Fruit fly (Drosophila melanogaster): ENCODE results near the gene CG10973.
A peak's percentile ranks its signal among the peaks of the same experiment; 100 is the strongest.

CG10973 gene

dm6 chr3L:12754769-12755189 lies at the start of gene CG10973, which contains the start of gene Vps13D (continued):
- no peak for TF ChIP-seq Gsc (GFP tag; IDR thresholded peaks at IDR 0.05)
- peak in 1 of 2 experiments; percentile 61 for TF ChIP-seq tll (GFP tag; optimal IDR thresholded peaks at IDR 0.05)
- no peak for TF ChIP-seq CG7372 (GFP tag; IDR thresholded peaks at IDR 0.05)
- no peak for TF ChIP-seq fu2 (GFP tag; optimal IDR thresholded peaks at IDR 0.05)
- no peak for TF ChIP-seq Tbp (GFP tag; optimal IDR thresholded peaks at IDR 0.05)
- peak; percentile 1 for TF ChIP-seq kay (GFP tag; optimal IDR thresholded peaks at IDR 0.05)
- TF ChIP-seq CG9876 (GFP tag; optimal IDR thresholded peaks at IDR 0.05) = no peak
- TF ChIP-seq abd-A (tag; optimal IDR thresholded peaks at IDR 0.05) = no peak
- peak; percentile 84 for TF ChIP-seq pzg (GFP tag; optimal IDR thresholded peaks at IDR 0.05)
- peak; percentile 64 for TF ChIP-seq CG7963 (GFP tag; IDR thresholded peaks at IDR 0.05; ENCODE audit: partially characterized antibody)
- peak; percentile 68 for TF ChIP-seq dmrt11E (tag; optimal IDR thresholded peaks at IDR 0.05)
- peak; percentile 32 for TF ChIP-seq Six4 (GFP tag; optimal IDR thresholded peaks at IDR 0.05)
- no peak for TF ChIP-seq CG9215 (GFP tag; IDR thresholded peaks at IDR 0.05)
- TF ChIP-seq crol (GFP tag; IDR thresholded peaks at IDR 0.05) = no peak
- no peak for TF ChIP-seq CG10543 (GFP tag; optimal IDR thresholded peaks at IDR 0.05)
- TF ChIP-seq her (GFP tag; optimal IDR thresholded peaks at IDR 0.05) = no peak
- TF ChIP-seq Lim3 (GFP tag; IDR thresholded peaks at IDR 0.05) = no peak
- TF ChIP-seq Dad (GFP tag; optimal IDR thresholded peaks at IDR 0.05) = no peak
- no peak for TF ChIP-seq CG1529 (GFP tag; optimal IDR thresholded peaks at IDR 0.05)
- no peak for TF ChIP-seq CG17361 (GFP tag; IDR thresholded peaks at IDR 0.05)
- TF ChIP-seq CG5953 (GFP tag; IDR thresholded peaks at IDR 0.05) = peak; percentile 48; the same call in 1 of the 2 replicates
- peak; percentile 47 for TF ChIP-seq mam (GFP tag; optimal IDR thresholded peaks at IDR 0.05)
- no peak for TF ChIP-seq NC2α (GFP tag; optimal IDR thresholded peaks at IDR 0.05)
- TF ChIP-seq CG15479 (GFP tag; optimal IDR thresholded peaks at IDR 0.05) = no peak
- TF ChIP-seq CG7786 (GFP tag; optimal IDR thresholded peaks at IDR 0.05) = no peak
- no peak for TF ChIP-seq CG14050 (GFP tag; IDR thresholded peaks at IDR 0.05)
- no peak for TF ChIP-seq CG9817 (tag; optimal IDR thresholded peaks at IDR 0.05)
- TF ChIP-seq Lhr (GFP tag; optimal IDR thresholded peaks at IDR 0.05) = peak; percentile 59
- peak; percentile 85 for TF ChIP-seq wek (GFP tag; optimal IDR thresholded peaks at IDR 0.05)
- TF ChIP-seq Myb (GFP tag; optimal IDR thresholded peaks at IDR 0.05) = peak; percentile 16
- no peak for TF ChIP-seq tx (GFP tag; optimal IDR thresholded peaks at IDR 0.05)
- TF ChIP-seq Nf-YB (GFP tag; optimal IDR thresholded peaks at IDR 0.05) = no peak
- no peak for TF ChIP-seq CG11247 (GFP tag; IDR thresholded peaks at IDR 0.05)
- TF ChIP-seq sima (GFP tag; optimal IDR thresholded peaks at IDR 0.05) = peak; percentile 55
- peak; percentile 39 for TF ChIP-seq Hr3 (GFP tag; optimal IDR thresholded peaks at IDR 0.05)
- peak; percentile 9 for TF ChIP-seq gcm2 (GFP tag; optimal IDR thresholded peaks at IDR 0.05)
- peak; percentile 93 for TF ChIP-seq CG34224 (GFP tag; IDR thresholded peaks at IDR 0.05; ENCODE audit: partially characterized antibody)
- TF ChIP-seq ind (GFP tag; optimal IDR thresholded peaks at IDR 0.05) = no peak
- no peak for TF ChIP-seq CG12744 (GFP tag; optimal IDR thresholded peaks at IDR 0.05)
- no peak for TF ChIP-seq CG8388 (GFP tag; optimal IDR thresholded peaks at IDR 0.05)
- no peak for TF ChIP-seq psq (GFP tag; optimal IDR thresholded peaks at IDR 0.05)
- no peak for TF ChIP-seq luna (GFP tag; optimal IDR thresholded peaks at IDR 0.05)
- TF ChIP-seq CrebB (tag; optimal IDR thresholded peaks at IDR 0.05) = peak; percentile 82
- TF ChIP-seq CG12299 (tag; optimal IDR thresholded peaks at IDR 0.05) = peak; percentile 73
- TF ChIP-seq CG3065 (GFP tag; optimal IDR thresholded peaks at IDR 0.05) = no peak
- peak; percentile 64 for TF ChIP-seq bigmax (GFP tag; optimal IDR thresholded peaks at IDR 0.05)
- peak; percentile 61 for TF ChIP-seq Sry-β (GFP tag; optimal IDR thresholded peaks at IDR 0.05)
- TF ChIP-seq Pdp1 (GFP tag; optimal IDR thresholded peaks at IDR 0.05) = no peak
- no peak for TF ChIP-seq H15 (GFP tag; IDR thresholded peaks at IDR 0.05)
- peak; percentile 67; the same call in 1 of the 2 replicates for TF ChIP-seq CG42726 (GFP tag; IDR thresholded peaks at IDR 0.05; ENCODE audit: partially characterized antibody)
- TF ChIP-seq hbn (GFP tag; IDR thresholded peaks at IDR 0.05; ENCODE audit: partially characterized antibody) = peak; percentile 78; the same call in 1 of the 2 replicates

Measured in whole organism, embryonic.